Fruit fly (Drosophila melanogaster) whole organism, wandering third instar larva: ENCODE results near the gene Chd64.

Source experiments
- Abd-B ChIP-seq: fragments of >200 bp; optimal IDR thresholded peaks from 2 replicates; lab custom pipeline; 2017; ENCODE audit warnings: missing biosample characterization, missing genetic modification characterization
- CG32264 ChIP-seq: fragments of 200-800 bp; sonication (Bioruptor generic); optimal IDR thresholded peaks from 2 replicates; lab custom pipeline; 2016; ENCODE audit warnings: missing biosample characterization, missing genetic modification characterization
- CG9705 ChIP-seq: fragments of 200-800 bp; sonication (Bioruptor generic); optimal IDR thresholded peaks from 2 replicates; lab custom pipeline; 2018; ENCODE audit warnings: missing biosample characterization, mild to moderate bottlenecking, missing genetic modification characterization
- CrebA ChIP-seq: fragments of 200-800 bp; sonication (Bioruptor generic); optimal IDR thresholded peaks from 2 replicates; lab custom pipeline; 2016; ENCODE audit warnings: missing biosample characterization, mild to moderate bottlenecking, missing genetic modification characterization, borderline replicate concordance
- Dfd ChIP-seq: fragments of >200 bp; optimal IDR thresholded peaks from 2 replicates; lab custom pipeline; 2017; ENCODE audit warnings: missing biosample characterization, missing genetic modification characterization
- Dif ChIP-seq: fragments of 200-275, 200-300 bp; sonication (Bioruptor generic); optimal IDR thresholded peaks from 2 replicates; lab custom pipeline; 2018; ENCODE audit warnings: missing biosample characterization, missing genetic modification characterization; ENCODE audit not compliant: partially characterized antibody
- GATAd ChIP-seq: sonication (Bioruptor generic); optimal IDR thresholded peaks from 2 replicates; lab custom pipeline; 2016; ENCODE audit warnings: missing biosample characterization, missing genetic modification characterization
- HLH106 ChIP-seq: fragments of 200-800 bp; optimal IDR thresholded peaks from 3 replicates; lab custom pipeline; 2019; ENCODE audit warnings: missing biosample characterization, mild to moderate bottlenecking, missing genetic modification characterization, moderate library complexity
- Hnf4 ChIP-seq: fragments of 200-800 bp; sonication (Bioruptor generic); optimal IDR thresholded peaks from 2 replicates; lab custom pipeline; 2016; ENCODE audit warnings: missing biosample characterization, mild to moderate bottlenecking, missing genetic modification characterization
- Hr78 ChIP-seq: fragments of >200 bp; optimal IDR thresholded peaks from 2 replicates; lab custom pipeline; 2017; ENCODE audit warnings: missing biosample characterization, missing genetic modification characterization
- Hr83 ChIP-seq: fragments of 200-300 bp; sonication (Bioruptor generic); optimal IDR thresholded peaks from 2 replicates; lab custom pipeline; 2016; ENCODE audit warnings: missing biosample characterization, mild to moderate bottlenecking, missing genetic modification characterization, moderate library complexity; ENCODE audit not compliant: poor library complexity, severe bottlenecking
- Jra ChIP-seq: sonication (Bioruptor generic); optimal IDR thresholded peaks from 2 replicates; lab custom pipeline; 2016; ENCODE audit warnings: missing biosample characterization, missing genetic modification characterization
- Mio ChIP-seq: sonication (Bioruptor generic); optimal IDR thresholded peaks from 2 replicates; lab custom pipeline; 2016; ENCODE audit warnings: missing biosample characterization, missing genetic modification characterization
- Myc ChIP-seq: fragments of >200 bp; optimal IDR thresholded peaks from 2 replicates; lab custom pipeline; 2017
- N ChIP-seq: fragments of >200 bp; optimal IDR thresholded peaks from 2 replicates; lab custom pipeline; 2018; ENCODE audit warnings: missing biosample characterization, missing external identifiers, missing genetic modification characterization
- OdsH ChIP-seq: fragments of 200-800 bp; sonication (Bioruptor generic); optimal IDR thresholded peaks from 2 replicates; lab custom pipeline; 2016; ENCODE audit warnings: missing biosample characterization, mild to moderate bottlenecking, missing genetic modification characterization
- Rel ChIP-seq, 2 experiments: fragments of 200-800 bp; sonication (Bioruptor generic) in 1 of 2; optimal IDR thresholded peaks; 2 replicates in 1 of 2; 3 replicates in 1 of 2; lab custom pipeline; 2016 to 2019; ENCODE audit warnings: mild to moderate bottlenecking in 2 of 2, missing biosample characterization in 2 of 2, missing genetic modification characterization in 2 of 2, moderate library complexity in 1 of 2
- Sp1 ChIP-seq: fragments of 200-800 bp; sonication (Bioruptor generic); optimal IDR thresholded peaks from 3 replicates; lab custom pipeline; 2019; ENCODE audit warnings: missing biosample characterization, mild to moderate bottlenecking, missing genetic modification characterization, moderate library complexity
- Vsx2 ChIP-seq: fragments of 200-300, 225-300 bp; sonication (Bioruptor generic); optimal IDR thresholded peaks from 2 replicates; lab custom pipeline; 2018; ENCODE audit warnings: missing biosample characterization, missing genetic modification characterization; ENCODE audit not compliant: partially characterized antibody
- br ChIP-seq: fragments of 200-800 bp; sonication (Bioruptor generic); optimal IDR thresholded peaks from 2 replicates; lab custom pipeline; 2016; ENCODE audit warnings: missing biosample characterization, missing genetic modification characterization
- brk ChIP-seq: fragments of 200-800 bp; sonication (Bioruptor generic); optimal IDR thresholded peaks from 2 replicates; lab custom pipeline; 2016; ENCODE audit warnings: missing biosample characterization, mild to moderate bottlenecking, missing genetic modification characterization
- dl ChIP-seq, 2 experiments: fragments of 175-275, 200-275 bp in 1 of 2; fragments of 200-275 bp in 1 of 2; sonication (Bioruptor generic); optimal IDR thresholded peaks; lab custom pipeline; 2018; ENCODE audit warnings: mild to moderate bottlenecking in 2 of 2, missing biosample characterization in 2 of 2, missing genetic modification characterization in 2 of 2, moderate library complexity in 2 of 2; ENCODE audit not compliant: partially characterized antibody in 2 of 2, insufficient read depth in 1 of 2
- dmrt93B ChIP-seq: fragments of 200-800 bp; sonication (Bioruptor generic); optimal IDR thresholded peaks from 2 replicates; lab custom pipeline; 2018; ENCODE audit warnings: missing biosample characterization, mild to moderate bottlenecking, missing genetic modification characterization
- dsf ChIP-seq: sonication (Bioruptor generic); optimal IDR thresholded peaks from 2 replicates; lab custom pipeline; 2016; ENCODE audit warnings: missing biosample characterization, missing genetic modification characterization, borderline replicate concordance
- ey ChIP-seq: fragments of 200-800 bp; sonication (Bioruptor generic); optimal IDR thresholded peaks from 2 replicates; lab custom pipeline; 2016; ENCODE audit warnings: missing biosample characterization, missing genetic modification characterization
- foxo ChIP-seq, 2 experiments: fragments of 200-800 bp; sonication (Bioruptor generic); optimal IDR thresholded peaks; 2 replicates in 1 of 2; 3 replicates in 1 of 2; lab custom pipeline; 2016 to 2017; ENCODE audit warnings: missing biosample characterization in 2 of 2, missing genetic modification characterization in 2 of 2
- fru ChIP-seq: fragments of 200-800 bp; sonication (Bioruptor generic); optimal IDR thresholded peaks from 3 replicates; lab custom pipeline; 2016; ENCODE audit warnings: missing biosample characterization, mild to moderate bottlenecking, missing genetic modification characterization
- h ChIP-seq: fragments of 200-800 bp; sonication (Bioruptor generic); optimal IDR thresholded peaks from 3 replicates; lab custom pipeline; 2016; ENCODE audit warnings: missing biosample characterization, mild to moderate bottlenecking, missing genetic modification characterization
- jim ChIP-seq: fragments of 175-275, 200-325 bp; sonication (Bioruptor generic); optimal IDR thresholded peaks from 2 replicates; lab custom pipeline; 2016; ENCODE audit warnings: missing biosample characterization, mild to moderate bottlenecking, missing genetic modification characterization
- lola ChIP-seq: fragments of >200 bp; optimal IDR thresholded peaks from 2 replicates; lab custom pipeline; 2017; ENCODE audit warnings: missing biosample characterization, missing genetic modification characterization
- pan ChIP-seq: fragments of >200 bp; optimal IDR thresholded peaks from 2 replicates; lab custom pipeline; 2017
- psq ChIP-seq: fragments of 200-800 bp; sonication (Bioruptor generic); optimal IDR thresholded peaks from 3 replicates; lab custom pipeline; 2017; ENCODE audit warnings: missing biosample characterization, mild to moderate bottlenecking, missing genetic modification characterization, moderate library complexity
- rgr ChIP-seq: fragments of 200-800 bp; sonication (Bioruptor generic); optimal IDR thresholded peaks from 3 replicates; lab custom pipeline; 2016; ENCODE audit warnings: missing biosample characterization, mild to moderate bottlenecking, missing genetic modification characterization
- sage ChIP-seq: fragments of 200-800 bp; sonication (Bioruptor generic); optimal IDR thresholded peaks from 2 replicates; lab custom pipeline; 2016; ENCODE audit warnings: missing biosample characterization, mild to moderate bottlenecking, missing genetic modification characterization
- sv ChIP-seq: fragments of 200-800 bp; sonication (Bioruptor generic); optimal IDR thresholded peaks from 3 replicates; lab custom pipeline; 2016; ENCODE audit warnings: missing biosample characterization, missing genetic modification characterization
- tai ChIP-seq: sonication (Bioruptor generic); optimal IDR thresholded peaks from 2 replicates; lab custom pipeline; 2016; ENCODE audit warnings: missing biosample characterization, missing genetic modification characterization
- usp ChIP-seq: fragments of >200 bp; optimal IDR thresholded peaks from 2 replicates; lab custom pipeline; 2017; ENCODE audit warnings: missing biosample characterization, missing genetic modification characterization
- woc ChIP-seq: sonication (Bioruptor generic); optimal IDR thresholded peaks from 2 replicates; lab custom pipeline; 2016; ENCODE audit warnings: missing biosample characterization, mild to moderate bottlenecking, missing genetic modification characterization

The Chd64 gene

dm6 chr3L:4070221-4070995 lies 51.8 kb downstream of the Chd64 start:
- TF ChIP-seq Vsx2 = peak; percentile 78
- peak; percentile 99 for TF ChIP-seq ey (GFP tag; lab: Kevin White, UChicago)
- peak; percentile 97 for TF ChIP-seq CG32264
- TF ChIP-seq Hr83 (GFP tag; lab: Kevin White, UChicago) = peak; percentile 88
- peak; percentile 92 for TF ChIP-seq GATAd (GFP tag; lab: Kevin White, UChicago)
- peak; percentile 83 for TF ChIP-seq CrebA (GFP tag; lab: Kevin White, UChicago)
- TF ChIP-seq dsf = peak; percentile 78
- peak; percentile 99 for TF ChIP-seq br
- TF ChIP-seq dmrt93B = peak; percentile 96
- peak; percentile 95 for TF ChIP-seq h
- no peak for TF ChIP-seq Dfd (GFP tag; lab: Kevin White, UChicago)
- peak; percentile 99 for TF ChIP-seq fru (GFP tag; lab: Kevin White, UChicago)
- TF ChIP-seq OdsH (GFP tag; lab: Kevin White, UChicago) = peak; percentile 98
- TF ChIP-seq Jra (GFP tag; lab: Kevin White, UChicago) = peak; percentile 95
- peak; percentile 86 for TF ChIP-seq Dif (GFP tag; lab: Kevin White, UChicago)
- TF ChIP-seq brk (GFP tag; lab: Kevin White, UChicago) = peak; percentile 95
- TF ChIP-seq rgr (GFP tag; lab: Kevin White, UChicago) = peak; percentile 99
- TF ChIP-seq foxo (GFP tag; optimal IDR thresholded peaks at IDR 0.05; lab: Kevin White, UChicago) = peak; percentile 95 to 99
- peak; percentile 93 for TF ChIP-seq Sp1 (GFP tag; lab: Kevin White, UChicago)
- TF ChIP-seq N (GFP tag; lab: Kevin White, UChicago) = no peak
- peak; percentile 71 for TF ChIP-seq sv (GFP tag; lab: Kevin White, UChicago)
- TF ChIP-seq tai (GFP tag; lab: Kevin White, UChicago) = no peak
- TF ChIP-seq psq (GFP tag; lab: Kevin White, UChicago) = peak; percentile 97
- no peak for TF ChIP-seq jim (GFP tag; lab: Kevin White, UChicago)
- TF ChIP-seq sage = peak; percentile 96
- no peak for TF ChIP-seq Abd-B (GFP tag; lab: Kevin White, UChicago)
- no peak for TF ChIP-seq Hr78 (GFP tag; lab: Kevin White, UChicago)
- TF ChIP-seq dl (GFP tag; optimal IDR thresholded peaks at IDR 0.05; lab: Kevin White, UChicago; ENCODE audit: insufficient read depth in 1 of 2, partially characterized antibody in 2 of 2) = peak; percentile 56 to 76
- TF ChIP-seq Hnf4 (GFP tag; lab: Kevin White, UChicago) = peak; percentile 99
- no peak for TF ChIP-seq Myc (lab: Kevin White, UChicago)
- TF ChIP-seq lola (GFP tag; lab: Kevin White, UChicago) = no peak
- TF ChIP-seq HLH106 (tag; lab: Kevin White, UChicago) = peak; percentile 97
- TF ChIP-seq Mio = peak; percentile 88
- peak; percentile 88 for TF ChIP-seq CG9705
- peak; percentile 75 for TF ChIP-seq pan (lab: Kevin White, UChicago)
- TF ChIP-seq woc = peak; percentile 99
- TF ChIP-seq usp (GFP tag; lab: Kevin White, UChicago) = no peak
- peak; percentile 91 for TF ChIP-seq Rel (GFP tag; optimal IDR thresholded peaks at IDR 0.05; lab: Kevin White, UChicago)
- peak; percentile 81 for TF ChIP-seq Rel (tag; optimal IDR thresholded peaks at IDR 0.05; lab: Kevin White, UChicago)

DNA sequence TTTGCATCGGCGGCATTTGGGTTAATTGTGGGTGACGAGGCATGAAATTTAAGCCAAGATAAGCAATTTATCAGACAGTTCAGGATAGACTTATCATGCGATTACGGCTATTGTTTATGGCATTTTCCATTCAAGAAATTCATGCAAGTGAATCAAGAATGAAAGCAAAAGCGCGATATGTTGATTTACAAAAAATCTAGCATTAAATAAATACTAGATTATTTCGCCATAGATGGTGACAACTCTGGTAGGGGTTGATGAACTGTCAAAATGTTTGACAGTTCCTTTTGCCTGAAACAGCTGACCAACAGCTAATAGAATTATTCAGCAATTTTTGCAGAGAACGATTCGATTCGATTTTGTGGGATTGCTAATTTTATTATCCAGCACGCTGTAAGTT lies 53.1 kb downstream of the Chd64 start, which contains the start of gene CG32259:
CG32259 (plus strand) TSS at position 301 of the 400 bp plus-strand sequence.
- TF ChIP-seq dl (GFP tag; optimal IDR thresholded peaks at IDR 0.05; lab: Kevin White, UChicago; ENCODE audit: insufficient read depth in 1 of 2, partially characterized antibody in 2 of 2) (no peak), Hr83 (GFP tag; lab: Kevin White, UChicago) (no peak), rgr (GFP tag; lab: Kevin White, UChicago) (no peak), dsf (no peak), tai (GFP tag; lab: Kevin White, UChicago) (no peak), sv (GFP tag; lab: Kevin White, UChicago) (no peak), GATAd (GFP tag; lab: Kevin White, UChicago) (no peak), Hnf4 (GFP tag; lab: Kevin White, UChicago) (no peak), Vsx2 (no peak)
- TF ChIP-seq, all 38 proteins: peak for 0
